Fruit fly (Drosophila melanogaster) whole organism, prepupa: ENCODE results near the gene Rph.

Experiments used
- CG10631 ChIP-seq: fragments of 200-800 bp; sonication (Bioruptor generic); optimal IDR thresholded peaks from 2 replicates; lab custom pipeline; 2016; ENCODE audit warnings: missing biosample characterization, missing genetic modification characterization
- CG1621 ChIP-seq: fragments of 200-800 bp; sonication (Bioruptor generic); optimal IDR thresholded peaks from 3 replicates; lab custom pipeline; 2018; ENCODE audit warnings: missing biosample characterization, mild to moderate bottlenecking, missing genetic modification characterization
- CG16779 ChIP-seq: fragments of 200-800 bp; sonication (Bioruptor generic); optimal IDR thresholded peaks from 3 replicates; lab custom pipeline; 2017; ENCODE audit warnings: missing biosample characterization, mild to moderate bottlenecking, missing genetic modification characterization
- CG6163 ChIP-seq: fragments of 200-800 bp; sonication (Bioruptor generic); IDR thresholded peaks from 3 replicates; pipeline ENCODE4 v1.3.6; 2022; ENCODE audit warnings: missing biosample characterization, missing genetic modification characterization
- CG6276 ChIP-seq: fragments of 200-800 bp; sonication (Bioruptor generic); optimal IDR thresholded peaks from 2 replicates; lab custom pipeline; 2017; ENCODE audit warnings: missing biosample characterization, mild to moderate bottlenecking, missing genetic modification characterization
- Sox102F ChIP-seq: fragments of 200-800 bp; sonication (Bioruptor generic); optimal IDR thresholded peaks from 2 replicates; lab custom pipeline; 2016; ENCODE audit warnings: missing biosample characterization, mild to moderate bottlenecking, missing genetic modification characterization
- achi ChIP-seq: fragments of 200-800 bp; sonication (Bioruptor generic); optimal IDR thresholded peaks from 3 replicates; lab custom pipeline; 2016; ENCODE audit warnings: missing biosample characterization, missing genetic modification characterization
- dac ChIP-seq: fragments of 200-800 bp; sonication (Bioruptor generic); optimal IDR thresholded peaks from 2 replicates; lab custom pipeline; 2017; ENCODE audit warnings: missing biosample characterization, mild to moderate bottlenecking, missing genetic modification characterization
- fd85E ChIP-seq: fragments of 200-800 bp; sonication (Bioruptor generic); optimal IDR thresholded peaks from 3 replicates; lab custom pipeline; 2016; ENCODE audit warnings: missing biosample characterization, missing genetic modification characterization
- net ChIP-seq: fragments of 200-800 bp; sonication (Bioruptor generic); optimal IDR thresholded peaks from 3 replicates; lab custom pipeline; 2016; ENCODE audit warnings: missing biosample characterization, missing genetic modification characterization

DNA sequence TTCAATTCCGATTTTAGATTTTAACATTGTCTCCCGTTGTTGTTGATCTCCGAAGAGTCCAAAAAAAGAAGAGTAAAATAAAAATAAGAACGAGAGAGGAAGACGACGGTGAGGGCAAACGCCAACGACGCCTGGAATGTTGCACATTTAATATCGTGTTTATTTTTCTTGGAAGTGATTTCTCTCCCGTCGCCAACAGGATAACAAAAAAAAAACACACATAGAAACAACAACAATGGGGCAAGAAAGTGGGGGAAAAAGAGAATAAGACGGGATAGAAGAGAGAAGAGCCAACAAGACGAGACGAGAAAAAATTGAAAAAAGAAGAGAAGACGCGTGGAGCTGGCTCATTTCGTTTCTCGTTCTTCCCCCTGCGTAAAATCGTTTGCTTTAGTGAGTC lies 43.6 kb upstream of the Rph start:
- TF ChIP-seq fd85E (GFP tag; lab: Kevin White, UChicago) = no peak
- no peak for TF ChIP-seq dac (GFP tag; lab: Kevin White, UChicago)
- no peak; the same call in 2 of the 3 replicates for TF ChIP-seq CG6163
- TF ChIP-seq net (GFP tag; lab: Kevin White, UChicago) = no peak
- TF ChIP-seq Sox102F (GFP tag; lab: Kevin White, UChicago) = no peak
- no peak for TF ChIP-seq achi (GFP tag; lab: Kevin White, UChicago)
- TF ChIP-seq CG1621 (tag; lab: Kevin White, UChicago) = no peak
- no peak for TF ChIP-seq CG10631
- no peak for TF ChIP-seq CG16779
- no peak for TF ChIP-seq CG6276
